Fruit fly (Drosophila melanogaster) whole organism, prepupa: ENCODE measurements around the gene CG9328.

ENCODE experiments used
- CG10631 ChIP-seq: fragments of 200-800 bp; sonication (Bioruptor generic); optimal IDR thresholded peaks from 2 replicates; lab custom pipeline; 2016; ENCODE audit warnings: missing biosample characterization, missing genetic modification characterization
- CG16779 ChIP-seq: fragments of 200-800 bp; sonication (Bioruptor generic); optimal IDR thresholded peaks from 3 replicates; lab custom pipeline; 2017; ENCODE audit warnings: missing biosample characterization, mild to moderate bottlenecking, missing genetic modification characterization
- CG32006 ChIP-seq: fragments of 200-800 bp; sonication (Bioruptor generic); optimal IDR thresholded peaks from 3 replicates; lab custom pipeline; 2017; ENCODE audit warnings: missing biosample characterization, mild to moderate bottlenecking, missing genetic modification characterization
- CG3919 ChIP-seq: fragments of 200-800 bp; sonication (Bioruptor generic); optimal IDR thresholded peaks from 3 replicates; lab custom pipeline; 2016; ENCODE audit warnings: missing biosample characterization, missing genetic modification characterization
- CG4318 ChIP-seq: fragments of 200-800 bp; sonication (Bioruptor generic); optimal IDR thresholded peaks from 3 replicates; lab custom pipeline; 2017; ENCODE audit warnings: missing biosample characterization, mild to moderate bottlenecking, missing genetic modification characterization
- Eip93F ChIP-seq: fragments of 200-800 bp; sonication (Bioruptor generic); optimal IDR thresholded peaks from 2 replicates; lab custom pipeline; 2016; ENCODE audit warnings: missing biosample characterization, mild to moderate bottlenecking, missing genetic modification characterization
- Ets21C ChIP-seq: fragments of 200-800 bp; sonication (Bioruptor generic); optimal IDR thresholded peaks from 3 replicates; lab custom pipeline; 2016; ENCODE audit warnings: missing biosample characterization, missing genetic modification characterization
- Gug ChIP-seq: fragments of 200-800 bp; sonication (Bioruptor generic); IDR thresholded peaks from 2 replicates; pipeline ENCODE4 v1.3.6; 2022; ENCODE audit warnings: missing biosample characterization, missing genetic modification characterization
- Met ChIP-seq: fragments of 200-800 bp; sonication (Bioruptor generic); optimal IDR thresholded peaks from 3 replicates; lab custom pipeline; 2016; ENCODE audit warnings: missing biosample characterization, missing genetic modification characterization
- OdsH ChIP-seq: fragments of 200-800 bp; sonication (Bioruptor generic); optimal IDR thresholded peaks from 3 replicates; lab custom pipeline; 2016; ENCODE audit warnings: missing biosample characterization, missing genetic modification characterization
- Sox102F ChIP-seq: fragments of 200-800 bp; sonication (Bioruptor generic); optimal IDR thresholded peaks from 2 replicates; lab custom pipeline; 2016; ENCODE audit warnings: missing biosample characterization, mild to moderate bottlenecking, missing genetic modification characterization
- Sox15 ChIP-seq: fragments of 200-800 bp; sonication (Bioruptor generic); optimal IDR thresholded peaks from 3 replicates; lab custom pipeline; 2016; ENCODE audit warnings: missing biosample characterization, missing genetic modification characterization

- no peak for TF ChIP-seq CG4318 (GFP tag; lab: Kevin White, UChicago)
- TF ChIP-seq Sox102F (GFP tag; lab: Kevin White, UChicago), result no peak
- no peak for TF ChIP-seq CG16779 (tag; lab: Kevin White, UChicago)
- TF ChIP-seq CG10631, result no peak
- no peak for TF ChIP-seq CG32006 (GFP tag; lab: Kevin White, UChicago)
- TF ChIP-seq OdsH (GFP tag; lab: Kevin White, UChicago), result no peak
- TF ChIP-seq Sox15 (GFP tag; lab: Kevin White, UChicago), result no peak
- no peak for TF ChIP-seq CG3919
- TF ChIP-seq Gug (GFP tag; lab: Robert Waterston, UW), result no peak
- no peak for TF ChIP-seq Met (GFP tag; lab: Kevin White, UChicago)
- TF ChIP-seq Eip93F (GFP tag; lab: Kevin White, UChicago), result no peak
- no peak for TF ChIP-seq Ets21C (GFP tag; lab: Kevin White, UChicago)
Observed at dm6 chr2L:20831060-20831459, 33.5 kb downstream of the CG9328 start, which contains the start of gene CG31674.
